Fruit fly (Drosophila melanogaster) whole organism, adult: ENCODE results near the gene CG32023.
A peak's percentile ranks its signal among the peaks of the same experiment; 100 is the strongest.

Source experiments
- CG11617 ChIP-seq: fragments of 200-800 bp; sonication (Bioruptor generic); optimal IDR thresholded peaks from 2 replicates; lab custom pipeline; 2017; ENCODE audit warnings: mild to moderate bottlenecking, missing biosample characterization, missing genetic modification reagents, missing genetic modification characterization
- CG12768 ChIP-seq: fragments of 200-800 bp; sonication (Bioruptor generic); optimal IDR thresholded peaks from 2 replicates; lab custom pipeline; 2017; ENCODE audit warnings: missing biosample characterization, missing genetic modification characterization, mild to moderate bottlenecking, moderate library complexity, missing genetic modification reagents
- CG14711 ChIP-seq: fragments of 200-800 bp; sonication (Bioruptor generic); optimal IDR thresholded peaks from 2 replicates; lab custom pipeline; 2018; ENCODE audit warnings: missing biosample characterization, mild to moderate bottlenecking, missing genetic modification characterization, moderate library complexity
- CG1620 ChIP-seq: fragments of 200-800 bp; sonication (Bioruptor generic); optimal IDR thresholded peaks from 2 replicates; lab custom pipeline; 2016; ENCODE audit warnings: missing biosample characterization, missing genetic modification characterization
- CG33017 ChIP-seq: fragments of 200-800 bp; sonication (Bioruptor generic); optimal IDR thresholded peaks from 2 replicates; lab custom pipeline; 2018; ENCODE audit warnings: missing biosample characterization, mild to moderate bottlenecking, missing genetic modification characterization, moderate library complexity
- CG5204 ChIP-seq: fragments of 200-800 bp; sonication (Bioruptor generic); optimal IDR thresholded peaks from 2 replicates; lab custom pipeline; 2016; ENCODE audit warnings: missing biosample characterization, missing genetic modification characterization
- CG7045 ChIP-seq: fragments of 200-800 bp; sonication (Bioruptor generic); optimal IDR thresholded peaks from 2 replicates; lab custom pipeline; 2017; ENCODE audit warnings: missing biosample characterization, mild to moderate bottlenecking, missing genetic modification characterization
- CG7101 ChIP-seq: fragments of 200-800 bp; sonication (Bioruptor generic); optimal IDR thresholded peaks from 2 replicates; lab custom pipeline; 2018; ENCODE audit warnings: missing biosample characterization, mild to moderate bottlenecking, missing genetic modification characterization, moderate library complexity
- Clk ChIP-seq: fragments of 200-800 bp; sonication (Bioruptor generic); optimal IDR thresholded peaks from 2 replicates; lab custom pipeline; 2017; ENCODE audit warnings: missing biosample characterization, missing genetic modification characterization
- Crg-1 ChIP-seq: fragments of 200-800 bp; sonication (Bioruptor generic); optimal IDR thresholded peaks from 2 replicates; lab custom pipeline; 2016; ENCODE audit warnings: missing biosample characterization, missing genetic modification characterization
- Hr96 ChIP-seq: fragments of 200-800 bp; sonication (Bioruptor generic); optimal IDR thresholded peaks from 2 replicates; lab custom pipeline; 2016; ENCODE audit warnings: missing biosample characterization, missing genetic modification characterization
- Mnt ChIP-seq: fragments of 200-800 bp; sonication (Bioruptor generic); optimal IDR thresholded peaks from 2 replicates; lab custom pipeline; 2016; ENCODE audit warnings: missing biosample characterization, mild to moderate bottlenecking, missing genetic modification characterization
- bab1 ChIP-seq: fragments of 200-800 bp; sonication (Bioruptor generic); optimal IDR thresholded peaks from 3 replicates; lab custom pipeline; 2019; ENCODE audit warnings: missing biosample characterization, mild to moderate bottlenecking, missing genetic modification characterization, moderate library complexity
- cic ChIP-seq: fragments of 200-800 bp; sonication (Bioruptor generic); optimal IDR thresholded peaks from 2 replicates; lab custom pipeline; 2017; ENCODE audit warnings: missing biosample characterization, mild to moderate bottlenecking, missing genetic modification characterization, moderate library complexity
- cnc ChIP-seq, 2 experiments: fragments of >200 bp; optimal IDR thresholded peaks; 2 replicates each; lab custom pipeline; 2017
- kay ChIP-seq: fragments of 200-800 bp; sonication (Bioruptor generic); peaks from one replicate; lab custom pipeline; 2016; ENCODE audit warnings: missing biosample characterization, missing genetic modification characterization, borderline replicate concordance
- ovo ChIP-seq: fragments of 200-800 bp; sonication (Bioruptor generic); optimal IDR thresholded peaks from 2 replicates; lab custom pipeline; 2016; ENCODE audit warnings: missing biosample characterization, missing genetic modification characterization
- pad ChIP-seq: fragments of 200-800 bp; sonication (Bioruptor generic); optimal IDR thresholded peaks from 3 replicates; lab custom pipeline; 2017; ENCODE audit warnings: missing biosample characterization, missing genetic modification characterization, mild to moderate bottlenecking, moderate library complexity, missing genetic modification reagents
- tj ChIP-seq: fragments of 200-800 bp; sonication (Bioruptor generic); optimal IDR thresholded peaks from 3 replicates; lab custom pipeline; 2017; ENCODE audit warnings: missing biosample characterization, mild to moderate bottlenecking, missing genetic modification characterization, moderate library complexity
- toe ChIP-seq: fragments of 200-800 bp; sonication (Bioruptor generic); optimal IDR thresholded peaks from 2 replicates; lab custom pipeline; 2016; ENCODE audit warnings: missing biosample characterization, missing genetic modification characterization

Gene CG32023

DNA sequence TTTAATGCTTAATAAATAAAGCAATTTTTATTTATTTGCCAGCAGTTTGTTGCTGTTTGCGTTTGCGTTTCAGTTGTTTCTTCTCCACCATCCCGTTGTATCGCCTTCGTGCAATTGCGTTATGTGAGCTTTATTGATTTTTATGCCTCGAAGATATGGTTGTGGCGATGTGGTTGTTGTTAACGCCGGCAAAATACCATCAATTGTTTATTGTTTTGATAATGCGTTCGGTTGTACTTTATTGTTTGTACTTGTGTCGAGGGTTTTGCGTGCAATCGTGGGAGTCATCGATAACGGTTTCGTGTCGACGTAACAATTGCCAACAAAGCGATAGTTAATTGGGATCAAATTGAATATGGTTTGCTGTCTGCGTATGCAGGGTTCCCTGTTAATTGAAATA, 38.4 kb upstream of the CG32023 start:
- TF ChIP-seq Hr96 (GFP tag; lab: Kevin White, UChicago) (peak; percentile 18), cic (peak; percentile 3), Clk (GFP tag; lab: Kevin White, UChicago) (no peak)

dm6 chr3L:8841757-8842156, 37.8 kb upstream of the CG32023 start:
- no peak for TF ChIP-seq CG7101 (tag; lab: Kevin White, UChicago)
- no peak for TF ChIP-seq Clk (GFP tag; lab: Kevin White, UChicago)
- no peak for TF ChIP-seq kay (GFP tag; lab: Kevin White, UChicago)
- TF ChIP-seq pad (GFP tag; lab: Kevin White, UChicago), result no peak
- TF ChIP-seq tj (GFP tag; lab: Kevin White, UChicago), result no peak
- no peak for TF ChIP-seq Hr96 (GFP tag; lab: Kevin White, UChicago)
- TF ChIP-seq cic, result no peak
- TF ChIP-seq CG33017 (tag; lab: Kevin White, UChicago), result no peak
- TF ChIP-seq cnc (optimal IDR thresholded peaks at IDR 0.05; lab: Kevin White, UChicago), result no peak
- no peak for TF ChIP-seq CG14711 (tag; lab: Kevin White, UChicago)
- TF ChIP-seq ovo (GFP tag; lab: Kevin White, UChicago), result no peak
- no peak for TF ChIP-seq CG5204
- TF ChIP-seq Crg-1 (GFP tag; lab: Kevin White, UChicago), result no peak
- TF ChIP-seq CG1620, result no peak

- TF ChIP-seq tj (GFP tag; lab: Kevin White, UChicago), result peak; percentile 79
- TF ChIP-seq CG14711 (tag; lab: Kevin White, UChicago), result no peak
Observed at dm6 chr3L:8839563-8840425, 35.8 kb upstream of the CG32023 start.

- TF ChIP-seq Crg-1 (GFP tag; lab: Kevin White, UChicago) (no peak), kay (GFP tag; lab: Kevin White, UChicago) (no peak), CG1620 (no peak)
Observed at dm6 chr3L:8839130-8839529, 35.1 kb upstream of the CG32023 start.

- TF ChIP-seq Crg-1 (GFP tag; lab: Kevin White, UChicago) (no peak), cic (no peak), CG1620 (no peak), Mnt (GFP tag; lab: Kevin White, UChicago) (no peak), kay (GFP tag; lab: Kevin White, UChicago) (no peak), CG5204 (no peak), toe (GFP tag; lab: Kevin White, UChicago) (no peak), ovo (GFP tag; lab: Kevin White, UChicago) (no peak), tj (GFP tag; lab: Kevin White, UChicago) (no peak), CG14711 (tag; lab: Kevin White, UChicago) (no peak), CG12768 (GFP tag; lab: Kevin White, UChicago) (no peak), CG7101 (tag; lab: Kevin White, UChicago) (no peak), Clk (GFP tag; lab: Kevin White, UChicago) (no peak), bab1 (GFP tag; lab: Kevin White, UChicago) (no peak)
Observed at dm6 chr3L:8836162-8836561, 32.2 kb upstream of the CG32023 start, which contains the start of gene CG32026. Gene CG32026, plus strand, starts transcription at chr3L:8836462.

DNA sequence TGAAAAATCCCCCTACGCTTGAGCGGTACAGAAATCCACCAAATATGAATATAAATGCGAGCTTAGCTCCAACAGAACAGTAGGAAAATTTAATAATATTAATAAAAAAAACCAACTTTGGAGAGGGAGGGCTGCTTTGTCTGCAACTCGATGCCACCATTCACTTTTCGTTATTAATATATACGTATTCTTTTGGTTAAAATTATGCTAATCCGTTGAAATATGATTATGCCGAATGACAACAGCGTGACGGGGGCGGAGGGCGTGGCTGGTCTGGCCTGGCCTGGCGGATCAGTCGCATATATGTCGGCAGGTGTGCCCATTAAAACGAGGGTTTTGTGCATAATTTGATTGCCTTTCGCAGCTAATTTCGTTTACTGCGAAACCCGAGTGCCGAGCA, 31.5 kb upstream of the CG32023 start:
- TF ChIP-seq CG5204 (no peak), tj (GFP tag; lab: Kevin White, UChicago) (peak; percentile 89)

DNA sequence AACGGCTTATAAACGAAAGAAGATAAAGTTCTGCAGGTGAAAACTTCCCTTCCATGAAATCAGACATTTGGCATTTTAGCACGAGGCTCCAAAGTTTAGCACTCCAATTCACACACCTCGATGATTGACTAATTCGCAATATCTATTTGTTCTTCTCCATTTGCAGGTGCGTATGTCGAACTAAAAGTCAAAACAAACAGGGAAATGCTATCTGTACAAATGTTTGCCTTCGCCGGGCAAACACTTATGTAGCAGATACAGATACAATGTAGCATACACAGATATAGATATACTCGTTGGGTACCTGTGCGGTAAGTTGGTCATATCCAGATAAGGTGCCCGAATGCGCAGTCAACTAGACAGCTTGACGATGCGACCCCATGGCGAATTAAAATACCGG, 30.9 kb upstream of the CG32023 start:
- TF ChIP-seq CG5204, result no peak
- TF ChIP-seq CG7045 (GFP tag; lab: Kevin White, UChicago), result no peak
- no peak for TF ChIP-seq Hr96 (GFP tag; lab: Kevin White, UChicago)
- TF ChIP-seq CG11617 (GFP tag; lab: Kevin White, UChicago), result no peak
- TF ChIP-seq tj (GFP tag; lab: Kevin White, UChicago), result no peak
- no peak for TF ChIP-seq CG12768 (GFP tag; lab: Kevin White, UChicago)
- no peak for TF ChIP-seq bab1 (GFP tag; lab: Kevin White, UChicago)
- TF ChIP-seq CG1620, result no peak
- TF ChIP-seq Crg-1 (GFP tag; lab: Kevin White, UChicago), result no peak
- TF ChIP-seq CG7101 (tag; lab: Kevin White, UChicago), result no peak
- TF ChIP-seq CG33017 (tag; lab: Kevin White, UChicago), result no peak
- no peak for TF ChIP-seq toe (GFP tag; lab: Kevin White, UChicago)
- TF ChIP-seq cnc (optimal IDR thresholded peaks at IDR 0.05; lab: Kevin White, UChicago), result no peak
- no peak for TF ChIP-seq ovo (GFP tag; lab: Kevin White, UChicago)
- TF ChIP-seq CG14711 (tag; lab: Kevin White, UChicago), result no peak
- no peak for TF ChIP-seq kay (GFP tag; lab: Kevin White, UChicago)
- no peak for TF ChIP-seq Mnt (GFP tag; lab: Kevin White, UChicago)
- no peak for TF ChIP-seq Clk (GFP tag; lab: Kevin White, UChicago)
